Fruit fly (Drosophila melanogaster) whole organism, larva: Measurements from ENCODE around the gene eIF5B.

Experiments
- noc ChIP-seq: fragments of 200-800 bp; sonication (Bioruptor generic); optimal IDR thresholded peaks from 3 replicates; lab custom pipeline; 2019; ENCODE audit warnings: missing biosample characterization, mild to moderate bottlenecking, missing genetic modification characterization, moderate library complexity

The eIF5B gene

DNA sequence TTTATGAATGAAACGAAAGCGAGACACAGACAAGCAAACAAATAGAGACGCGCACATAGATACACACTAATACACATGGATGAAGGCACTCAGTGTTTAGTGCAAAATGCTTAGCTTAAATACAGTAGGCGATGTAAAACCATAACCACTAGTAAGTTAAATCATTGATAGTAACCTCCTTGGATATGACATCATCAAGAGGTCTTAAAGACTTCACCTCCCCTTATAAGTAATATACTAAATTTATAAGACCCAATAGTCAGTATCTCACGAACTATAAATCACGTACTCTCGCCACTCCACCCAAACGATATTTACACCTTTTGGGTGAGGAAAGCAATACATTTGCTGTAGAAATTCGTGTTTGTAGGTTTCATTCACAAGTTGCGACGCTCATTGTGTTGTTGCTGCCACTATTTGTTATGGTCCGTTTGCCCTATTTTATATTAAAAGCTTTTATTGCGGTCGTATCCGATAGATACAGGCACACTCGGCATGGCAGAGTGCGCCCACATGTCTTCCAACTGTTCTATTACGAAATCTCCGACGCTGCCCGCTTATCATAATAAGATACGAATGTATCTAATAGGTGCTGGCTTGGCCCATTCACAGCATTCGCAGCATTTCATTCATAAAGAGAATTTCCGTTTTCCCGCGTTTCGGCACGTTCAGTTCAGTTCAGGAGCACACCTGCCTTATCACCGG is 23.0 kb downstream of the eIF5B start:
- TF ChIP-seq noc, result no peak

DNA sequence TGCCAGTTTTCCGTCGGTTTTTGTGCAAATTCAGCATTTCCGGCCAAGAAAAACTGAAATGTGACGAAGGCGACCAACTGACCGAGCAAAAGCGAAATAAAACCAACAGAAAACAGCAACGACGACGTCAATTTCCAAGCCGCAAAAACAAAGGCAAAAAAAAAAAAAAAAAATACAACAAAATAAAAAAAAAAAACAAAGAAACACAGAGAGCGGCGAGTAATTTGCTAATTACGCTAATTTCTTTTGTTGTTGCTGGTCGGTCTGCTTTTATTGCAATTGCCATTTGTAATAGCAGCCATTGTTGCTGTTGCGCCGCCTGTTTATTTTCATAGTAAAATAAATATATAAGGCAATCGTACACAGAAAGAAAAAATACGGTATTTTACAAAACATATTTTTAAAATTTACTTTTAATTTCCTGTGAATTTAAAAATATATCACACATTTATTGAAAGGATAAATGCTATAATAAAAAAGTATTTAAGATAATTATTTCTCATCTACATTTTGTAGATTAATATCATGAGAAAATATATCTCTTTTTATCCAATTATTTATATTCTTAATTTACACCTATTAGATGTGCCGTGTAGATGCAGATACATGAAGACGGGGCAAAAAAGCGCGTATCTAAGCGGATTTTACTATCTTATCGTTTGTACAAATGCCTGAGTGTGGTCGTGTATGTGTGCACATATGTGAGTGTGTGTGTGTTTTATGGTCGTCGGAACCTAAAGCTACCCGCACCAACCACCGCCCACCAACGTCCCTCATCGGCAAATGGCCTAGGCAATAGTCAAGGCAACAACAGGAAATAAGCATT is 23.7 kb downstream of the eIF5B start:
- TF ChIP-seq noc, result peak; percentile 57

DNA sequence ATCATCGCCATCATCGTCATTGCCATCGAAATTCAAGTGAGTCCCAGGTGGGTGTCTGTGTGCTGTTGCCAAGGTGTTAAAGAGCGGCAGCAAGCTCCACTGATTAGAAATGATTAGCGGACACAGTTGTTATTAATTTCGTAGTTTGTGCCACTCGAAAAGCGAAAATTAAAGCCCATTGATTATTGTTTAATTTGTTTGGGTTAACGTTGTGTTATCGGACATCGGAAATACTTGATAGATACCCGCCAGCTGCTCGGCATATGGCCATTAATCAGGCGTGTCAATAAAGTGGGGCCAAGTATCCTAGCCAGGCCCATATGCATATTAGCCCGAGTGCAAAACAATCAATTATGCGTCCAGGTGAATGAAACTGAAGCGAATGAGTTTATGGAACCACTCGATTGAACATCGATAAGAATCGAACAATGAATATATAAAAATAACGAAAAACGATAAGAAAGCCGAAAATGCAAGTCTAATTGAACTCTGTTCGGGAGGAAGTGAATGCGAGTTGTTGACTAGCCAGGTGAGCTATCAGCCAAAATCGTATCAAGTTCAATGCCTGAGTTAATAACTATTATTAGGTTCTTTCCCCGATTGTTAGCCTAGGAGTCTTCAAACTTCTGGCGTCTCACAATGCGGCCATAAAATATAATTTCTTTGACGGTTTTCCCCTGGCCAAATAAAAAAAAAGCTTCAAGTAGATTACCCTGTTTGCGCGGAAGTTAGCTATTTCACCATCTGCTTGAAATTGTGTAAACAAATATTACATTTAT is 25.1 kb downstream of the eIF5B start:
- peak; percentile 79 for TF ChIP-seq noc

DNA sequence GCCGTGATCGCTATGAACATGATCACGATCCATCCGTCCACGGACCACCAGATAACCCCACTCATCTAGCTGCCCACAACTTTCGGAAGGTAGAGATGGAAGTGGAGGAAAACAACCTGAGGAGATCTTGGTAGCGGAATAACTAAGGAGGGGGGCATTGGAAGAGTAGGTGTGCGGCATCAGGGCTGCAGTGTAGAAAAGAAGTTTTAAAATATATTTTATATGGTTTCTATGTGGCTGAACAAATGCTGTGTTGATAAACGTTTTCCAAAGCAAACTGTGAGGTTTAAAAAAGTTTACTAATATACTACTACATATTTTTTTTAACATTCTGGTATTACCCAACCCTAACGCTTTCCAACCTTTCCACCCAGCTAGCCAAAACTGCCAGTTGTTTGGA is 25.9 kb downstream of the eIF5B start:
- TF ChIP-seq noc, result no peak

DNA sequence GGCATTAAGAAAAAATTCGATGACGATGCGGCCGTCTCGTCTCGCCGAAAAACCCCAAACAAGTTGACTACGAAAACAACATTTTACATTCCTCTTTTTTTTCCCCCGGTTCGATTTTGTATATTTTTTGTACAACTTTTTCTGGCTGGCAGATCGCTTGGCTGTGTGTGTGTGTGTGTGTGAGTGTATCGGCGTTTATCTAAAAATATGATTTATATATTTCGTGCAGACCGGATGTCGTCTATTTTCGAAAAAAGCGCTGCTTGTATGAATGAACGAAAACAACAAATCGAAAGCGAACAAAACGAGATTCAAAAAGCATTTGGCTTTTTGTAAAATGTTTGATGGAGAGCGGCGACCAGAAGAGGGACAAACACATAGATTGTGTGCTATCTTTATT is 26.8 kb downstream of the eIF5B start:
- no peak for TF ChIP-seq noc

DNA sequence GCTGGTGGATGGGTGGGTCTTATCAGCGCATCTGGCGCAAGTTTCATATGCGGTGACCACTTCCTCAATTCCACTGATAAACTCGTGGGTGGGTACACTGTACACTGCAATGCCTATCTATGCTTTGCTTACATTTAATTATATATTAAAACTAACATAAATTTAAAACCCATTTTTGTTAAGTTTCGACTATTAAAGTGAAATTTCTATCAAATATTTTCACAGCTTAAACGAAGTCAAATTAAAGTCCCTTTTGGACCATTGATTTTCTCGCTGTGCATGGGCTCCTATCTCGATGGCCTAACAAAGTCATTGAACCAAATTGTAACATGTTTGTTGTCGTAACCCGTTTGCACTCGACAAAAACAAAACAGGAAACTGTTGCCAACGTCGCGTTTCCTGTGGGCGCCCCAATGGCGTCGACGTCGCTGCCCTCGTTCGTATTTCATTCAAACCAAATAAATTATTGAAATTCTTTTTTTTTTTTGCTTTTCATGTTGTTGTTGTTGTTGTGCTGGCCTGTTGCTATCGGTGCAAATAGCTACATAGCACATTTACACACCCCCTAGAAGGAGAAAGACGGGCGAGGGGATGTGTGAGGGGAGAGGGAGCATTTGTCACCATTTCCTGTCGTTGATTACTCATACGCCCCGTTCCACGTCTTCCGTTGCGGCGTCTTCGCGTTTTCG is 28.0 kb downstream of the eIF5B start:
- peak; percentile 62 for TF ChIP-seq noc

DNA sequence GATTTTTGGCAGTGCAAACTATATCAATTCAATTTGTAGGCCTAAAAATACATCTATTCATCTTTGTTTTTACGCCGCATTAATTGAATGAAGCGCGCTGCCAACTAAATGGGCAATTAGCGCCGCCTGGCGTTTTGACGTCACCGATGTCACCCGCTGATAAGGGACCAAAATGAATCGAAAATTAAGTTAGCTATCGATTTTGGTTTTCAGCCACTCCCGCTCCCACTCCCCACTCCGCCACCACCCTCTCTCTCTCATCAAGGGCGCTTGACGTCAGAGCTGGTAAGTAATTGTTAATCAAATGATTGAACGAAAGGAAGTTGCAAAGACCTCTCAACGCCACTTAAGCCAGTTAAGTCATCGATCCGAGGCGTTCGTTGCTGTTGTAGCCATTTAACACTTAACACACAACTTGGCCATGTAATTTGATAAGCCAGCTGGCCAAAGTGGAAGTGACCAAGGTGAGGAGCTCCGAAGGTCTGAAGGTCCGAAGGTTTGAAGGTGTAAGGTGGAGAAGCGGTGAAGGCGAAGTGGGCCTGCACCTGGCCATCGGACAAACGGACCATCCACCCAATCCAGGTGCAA is 29.6 kb downstream of the eIF5B start:
- TF ChIP-seq noc, result no peak

DNA sequence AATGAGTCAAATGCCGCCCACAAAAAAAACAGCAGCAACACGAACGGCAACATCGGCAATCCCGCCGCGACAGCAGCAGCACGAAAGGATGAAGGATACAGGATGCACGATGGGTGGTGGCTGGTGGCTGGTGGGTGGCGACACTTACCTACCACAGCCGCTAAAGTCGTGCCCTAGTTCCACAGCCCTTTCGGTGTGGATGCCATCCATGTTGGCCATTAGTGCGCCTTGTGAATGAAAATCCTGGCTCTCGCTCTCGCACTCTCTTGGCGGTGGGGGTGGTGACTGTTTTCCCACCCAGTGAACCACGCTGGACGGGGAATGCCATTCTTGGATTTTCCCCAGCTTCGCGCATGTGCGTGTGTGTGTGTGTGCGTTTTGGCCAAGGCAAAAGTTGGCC is 33.7 kb downstream of the eIF5B start:
- no peak for TF ChIP-seq noc

DNA sequence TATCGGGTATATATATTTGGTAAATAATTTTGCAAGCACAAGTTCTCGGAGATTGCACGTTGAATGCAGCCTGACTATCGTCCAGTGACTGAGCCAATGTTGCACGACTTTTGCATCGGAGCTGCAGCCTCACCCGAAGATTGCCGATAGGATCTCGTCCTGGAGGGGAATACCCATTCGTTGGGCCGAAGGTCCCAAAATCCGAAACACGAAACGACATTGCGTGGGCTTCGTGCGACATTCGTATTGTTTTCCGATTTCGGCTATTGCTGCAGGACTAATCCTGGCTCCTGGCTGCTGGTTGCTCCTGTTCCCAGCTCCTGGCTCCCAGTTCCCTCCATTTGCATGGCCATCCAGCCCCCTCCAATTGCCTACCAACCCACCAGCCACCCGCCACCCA is 35.9 kb downstream of the eIF5B start, which contains the start of gene sty:
Gene sty (minus strand): TSS at position 90 of the 400 bp plus-strand sequence.
- no peak for TF ChIP-seq noc

DNA sequence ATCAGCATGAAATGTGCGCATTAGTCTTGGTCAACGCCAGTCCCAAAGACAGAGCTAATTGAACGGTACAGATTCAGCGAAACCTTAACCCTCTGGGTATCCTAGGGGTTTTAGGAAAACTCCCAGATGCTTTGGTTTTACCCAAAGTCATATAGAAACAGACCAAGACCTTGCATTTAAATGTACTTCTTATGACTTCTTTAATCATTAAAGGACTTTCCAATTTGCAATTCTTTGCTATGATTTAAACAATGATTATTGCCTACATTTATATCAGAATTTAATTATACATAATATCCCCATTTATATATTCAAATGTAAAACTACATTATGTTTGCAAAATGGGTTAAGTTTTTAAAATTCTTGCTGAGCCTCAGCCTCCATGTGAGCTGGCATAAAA is 37.8 kb downstream of the eIF5B start:
- TF ChIP-seq noc, result no peak

DNA sequence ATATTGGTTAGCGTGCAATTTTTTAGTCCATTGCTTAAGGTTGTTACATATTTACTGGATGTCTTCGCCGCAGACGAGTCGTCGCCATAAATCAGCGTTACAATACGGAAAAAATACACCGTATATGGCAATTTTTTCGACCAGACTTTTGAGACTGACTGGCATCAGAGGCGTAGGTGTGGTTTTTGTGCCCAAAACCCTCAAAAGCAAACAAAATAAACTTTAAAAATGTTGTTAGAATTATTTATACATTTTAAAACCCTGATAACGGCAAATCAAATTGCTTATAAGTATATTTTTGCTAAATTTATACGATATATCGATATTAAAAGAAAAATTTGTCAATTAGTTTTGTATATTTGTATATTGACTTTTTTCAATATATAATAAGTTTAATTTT is 40.1 kb downstream of the eIF5B start:
- no peak for TF ChIP-seq noc

DNA sequence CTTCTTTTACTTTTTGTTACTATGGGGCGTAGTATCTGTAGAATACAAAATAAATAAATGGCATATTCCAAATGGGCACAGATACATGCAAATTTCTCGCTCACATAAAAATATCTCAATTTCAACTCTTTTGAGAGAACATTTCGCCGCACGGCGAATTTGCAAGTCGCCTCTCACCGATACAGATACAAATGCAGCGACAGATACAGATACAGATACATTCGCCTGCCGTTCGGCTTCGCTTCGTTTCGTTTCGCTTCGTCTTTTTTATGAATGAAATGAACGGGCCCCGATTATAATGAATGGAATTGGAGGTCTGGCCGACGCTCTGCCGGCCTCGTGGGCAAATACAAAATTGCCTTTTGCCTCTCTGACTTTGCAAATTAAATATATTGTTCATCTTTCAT is 40.5 kb downstream of the eIF5B start:
- TF ChIP-seq noc, result peak; percentile 18

DNA sequence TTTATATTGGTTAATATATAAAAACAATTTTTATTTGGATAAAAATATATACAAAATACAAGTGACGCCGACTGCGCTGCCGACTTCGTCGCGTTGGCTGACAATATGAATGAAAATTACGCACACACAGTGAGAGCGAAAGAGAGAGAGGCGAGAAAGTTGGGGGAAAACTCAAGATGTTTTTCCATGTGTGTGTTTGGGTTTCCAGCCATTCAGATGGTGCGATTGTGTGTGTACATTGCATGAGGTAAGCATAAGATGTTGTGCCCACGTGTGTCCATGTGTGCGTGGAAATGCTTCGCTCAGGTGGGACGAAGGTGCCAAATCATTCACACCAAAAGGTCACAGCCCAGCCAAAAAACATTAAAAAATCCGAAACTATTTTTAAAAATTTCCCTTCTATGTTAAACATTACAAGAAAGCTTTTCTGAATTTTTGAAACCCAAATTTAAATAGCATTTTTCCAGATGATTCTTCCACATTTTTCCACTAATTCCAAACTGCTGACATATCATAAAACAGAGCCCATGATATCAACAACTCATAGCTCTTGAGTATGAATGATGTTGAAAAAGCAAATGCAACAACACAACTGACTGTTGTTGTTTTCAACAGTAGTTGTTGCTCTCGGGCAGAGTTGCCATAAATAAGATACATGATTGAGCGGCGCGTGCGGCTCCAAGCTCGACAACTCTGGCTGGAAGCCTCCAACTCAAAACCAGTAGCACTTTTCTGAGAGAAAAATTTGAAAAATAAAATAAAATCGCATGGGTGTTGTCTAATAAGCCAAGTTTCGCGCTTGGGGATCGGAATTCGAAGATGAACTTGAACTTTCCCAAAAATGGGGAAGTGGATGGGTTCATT is 41.2 kb downstream of the eIF5B start:
- TF ChIP-seq noc, result no peak

DNA sequence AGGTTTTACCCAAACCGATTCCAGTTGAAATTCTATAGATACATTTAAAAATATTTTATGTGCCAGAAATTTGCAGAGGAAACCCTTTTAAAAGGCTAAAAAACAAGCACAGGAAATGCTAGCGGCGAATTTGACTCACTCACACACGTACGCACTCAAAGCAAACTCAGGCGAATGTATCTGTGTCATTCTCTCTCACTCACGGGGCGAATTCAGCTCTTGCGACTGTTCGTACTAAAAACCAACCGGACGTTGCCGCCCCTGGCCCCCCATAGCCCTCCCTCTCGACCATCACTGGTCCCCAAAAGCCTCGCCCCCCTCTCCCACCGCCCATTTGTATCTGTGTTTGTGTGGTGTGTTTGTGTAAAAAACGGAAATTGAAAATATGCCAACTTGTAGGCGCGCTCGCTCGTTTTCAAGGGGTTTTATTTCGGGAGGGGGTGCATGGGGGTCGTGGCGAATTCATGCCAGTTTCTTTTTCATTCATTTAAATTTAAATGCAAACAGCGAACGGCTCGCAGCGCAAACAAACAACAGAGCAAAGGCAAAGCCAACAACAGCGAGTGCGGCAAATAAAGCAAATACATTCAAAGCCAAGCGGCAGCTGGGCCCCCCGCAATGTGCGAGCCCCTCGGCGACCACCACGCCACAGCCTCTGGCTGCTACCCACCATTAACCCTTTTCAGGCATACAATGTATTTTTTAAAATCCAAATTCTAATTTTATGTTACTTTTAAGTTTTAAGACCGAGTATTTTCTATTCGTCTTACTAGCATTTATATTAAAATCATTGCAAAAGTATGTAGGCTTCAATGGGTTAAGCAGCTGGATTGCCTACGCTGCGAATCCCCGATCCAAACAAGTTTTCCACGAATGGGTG is 42.3 kb downstream of the eIF5B start:
- TF ChIP-seq noc, result peak; percentile 80
